Worm (Caenorhabditis elegans): ENCODE measurements around the gene C43F9.7.

The C43F9.7 gene

DNA sequence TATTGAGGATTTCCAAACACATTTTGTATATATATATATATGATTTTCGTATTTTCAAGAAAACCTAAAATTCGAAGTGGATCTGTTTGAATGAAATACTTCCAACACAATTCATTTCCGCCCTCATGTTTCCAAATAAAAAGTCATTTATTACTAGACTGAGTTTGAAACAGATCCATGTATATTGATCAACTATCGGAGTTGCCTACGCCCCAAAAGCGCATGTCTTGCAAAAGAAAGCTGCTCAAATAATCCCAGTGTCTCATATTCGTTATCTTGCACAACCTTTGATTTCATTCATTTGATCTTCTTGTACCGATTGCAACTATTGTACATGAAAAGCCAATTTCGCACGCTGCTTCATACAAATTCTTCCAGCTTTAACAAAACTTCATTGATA is 9.2 kb upstream of the C43F9.7 start, which contains the start of gene R09H10.2 (continued):
- no peak for TF ChIP-seq F49E8.2 (tag; optimal IDR thresholded peaks at IDR 0.05; ENCODE audit: borderline replicate concordance)
- no peak for TF ChIP-seq T26A8.4 (GFP tag; IDR thresholded peaks at IDR 0.05)
- no peak for TF ChIP-seq aha-1 (tag)

DNA sequence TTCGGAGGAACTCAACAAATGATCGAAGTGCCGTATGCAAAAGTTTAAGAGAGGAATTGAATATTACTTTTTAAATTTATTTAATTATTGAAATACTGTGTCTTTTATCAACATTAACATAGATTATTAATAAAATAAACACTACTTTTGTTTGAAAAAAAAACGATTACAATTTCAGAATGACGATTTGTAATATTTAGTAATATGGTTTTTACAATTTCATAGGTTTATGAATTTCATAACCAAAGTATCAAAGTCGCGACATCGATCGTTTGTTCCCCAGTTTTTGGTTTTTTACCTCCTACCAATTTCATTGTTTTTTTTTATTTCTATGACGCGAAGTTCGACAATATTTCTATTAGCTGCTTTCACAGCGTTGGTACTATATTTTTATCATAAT is 6.5 kb upstream of the C43F9.7 start, which contains the start of gene R09H10.1:
Gene R09H10.1 (plus strand): TSS at position 301 of the 400 bp plus-strand sequence.
- no peak for TF ChIP-seq F10B5.3 (tag; optimal IDR thresholded peaks at IDR 0.05)
- TF ChIP-seq jun-1 (tag; optimal IDR thresholded peaks at IDR 0.05) = no peak
- TF ChIP-seq mxl-3 (GFP tag; optimal IDR thresholded peaks at IDR 0.05) = no peak
- no peak for TF ChIP-seq nhr-42 (GFP tag; IDR thresholded peaks at IDR 0.05)
- TF ChIP-seq nhr-102 (tag; optimal IDR thresholded peaks at IDR 0.05) = no peak
- no peak for TF ChIP-seq T20F7.1 (GFP tag; optimal IDR thresholded peaks at IDR 0.05)
- TF ChIP-seq Y75B8A.6 (GFP tag; IDR thresholded peaks at IDR 0.05) = no peak
- TF ChIP-seq lin-1 (GFP tag; IDR thresholded peaks at IDR 0.05) = no peak
- no peak for TF ChIP-seq daf-16 (GFP tag; optimal IDR thresholded peaks at IDR 0.05)
- TF ChIP-seq daf-16 (tag; optimal IDR thresholded peaks at IDR 0.05) = no peak
- TF ChIP-seq hlh-30 (tag; optimal IDR thresholded peaks at IDR 0.05; ENCODE audit: insufficient read depth) = no peak
- TF ChIP-seq dmd-9 (GFP tag; IDR thresholded peaks at IDR 0.05) = no peak
- no peak for TF ChIP-seq mdt-29 (GFP tag; IDR thresholded peaks at IDR 0.05)
- TF ChIP-seq ZK337.2 (GFP tag; IDR thresholded peaks at IDR 0.05) = no peak
- no peak for TF ChIP-seq nhr-41 (GFP tag; IDR thresholded peaks at IDR 0.05)
- TF ChIP-seq R02D3.7 (tag; optimal IDR thresholded peaks at IDR 0.05) = no peak
- TF ChIP-seq nhr-11 (tag; optimal IDR thresholded peaks at IDR 0.05) = no peak

DNA sequence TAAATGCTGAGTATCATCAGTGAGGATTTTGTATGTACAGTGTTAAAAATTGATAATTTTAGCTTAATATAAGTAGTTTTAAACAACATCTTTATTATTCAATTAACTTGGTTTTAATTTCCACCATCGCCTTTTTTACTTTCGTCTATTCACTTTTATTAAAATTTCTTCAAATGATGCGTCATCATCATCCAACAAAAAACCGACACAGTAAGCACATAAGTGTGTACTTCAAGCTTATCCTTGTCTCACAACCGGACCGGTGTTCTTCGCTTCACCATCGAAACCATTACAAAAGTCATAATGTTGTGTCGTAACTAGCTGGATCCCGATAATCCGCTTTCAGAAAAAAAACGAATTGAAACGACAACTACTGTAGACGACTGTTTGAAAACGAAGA is 3.0 kb upstream of the C43F9.7 start, which contains the start of gene C43F9.11:
Gene C43F9.11 (plus strand): TSS at position 301 of the 400 bp plus-strand sequence.
- TF ChIP-seq T26A8.4 (GFP tag; IDR thresholded peaks at IDR 0.05) = no peak
- no peak for TF ChIP-seq fos-1 (tag; optimal IDR thresholded peaks at IDR 0.05)
- TF ChIP-seq mdt-29 (GFP tag; IDR thresholded peaks at IDR 0.05) = no peak
- no peak for TF ChIP-seq nhr-25 (tag; optimal IDR thresholded peaks at IDR 0.05; ENCODE audit: borderline replicate concordance, insufficient read depth)
- TF ChIP-seq aha-1 (tag) = no peak
- TF ChIP-seq Y5F2A.4 (GFP tag; optimal IDR thresholded peaks at IDR 0.05) = no peak
- TF ChIP-seq ceh-62 (tag; optimal IDR thresholded peaks at IDR 0.05) = no peak
- no peak for TF ChIP-seq nhr-237 (tag; optimal IDR thresholded peaks at IDR 0.05)
- TF ChIP-seq dmd-8 (GFP tag; IDR thresholded peaks at IDR 0.05) = no peak
- TF ChIP-seq mes-2 (tag; optimal IDR thresholded peaks at IDR 0.05; ENCODE audit: poor library complexity, severe bottlenecking) = no peak
- no peak for TF ChIP-seq mxl-2 (GFP tag; conservative IDR thresholded peaks at IDR 0.05)
- no peak for TF ChIP-seq hmg-1.1 (GFP tag; IDR thresholded peaks at IDR 0.05)
- no peak for TF ChIP-seq hif-1 (tag; optimal IDR thresholded peaks at IDR 0.05)
- no peak for TF ChIP-seq nhr-77 (tag; optimal IDR thresholded peaks at IDR 0.05)
- TF ChIP-seq nhr-41 (GFP tag; IDR thresholded peaks at IDR 0.05) = no peak

DNA sequence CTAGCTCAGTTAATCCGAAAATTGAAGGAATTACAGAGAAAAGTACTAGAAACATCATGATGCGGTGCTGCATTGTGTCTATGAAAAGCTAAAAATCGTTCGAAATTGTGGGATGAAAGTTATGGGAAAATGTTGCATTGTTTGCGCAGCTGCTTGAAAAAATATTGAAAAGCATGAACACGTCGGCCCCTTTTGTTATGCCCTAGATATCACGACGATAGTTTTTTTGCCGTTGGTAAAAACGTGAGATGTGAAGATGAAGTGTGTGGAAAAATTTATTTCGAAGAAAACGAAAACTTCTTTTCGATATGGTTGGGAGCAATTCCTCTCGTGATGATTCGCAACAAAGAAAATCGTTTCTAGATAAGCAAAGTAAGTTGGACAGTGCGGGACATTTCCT is 2.8 kb downstream of the C43F9.7 start, which contains the start of the genes C43F9.5 and nkb-2:
Gene C43F9.5 (minus strand): TSS at position 101 of the 400 bp plus-strand sequence.
Gene nkb-2 (plus strand): TSS at position 277 of the 400 bp plus-strand sequence.
- no peak for TF ChIP-seq php-3 (GFP tag; IDR thresholded peaks at IDR 0.05)
- TF ChIP-seq nhr-41 (GFP tag; IDR thresholded peaks at IDR 0.05) = no peak
- no peak for TF ChIP-seq nhr-48 (tag; optimal IDR thresholded peaks at IDR 0.05)
- TF ChIP-seq nhr-11 (tag; optimal IDR thresholded peaks at IDR 0.05) = no peak
- no peak for TF ChIP-seq F26F4.8 (GFP tag; conservative IDR thresholded peaks at IDR 0.05)
- no peak for TF ChIP-seq lim-7 (GFP tag; IDR thresholded peaks at IDR 0.05)
- no peak for TF ChIP-seq nhr-111 (GFP tag; optimal IDR thresholded peaks at IDR 0.05)
- TF ChIP-seq nhr-76 (tag; optimal IDR thresholded peaks at IDR 0.05) = no peak
- TF ChIP-seq dve-1 (tag; optimal IDR thresholded peaks at IDR 0.05; ENCODE audit: insufficient read depth) = no peak
